Worm (Caenorhabditis elegans) whole organism, L1 larva: Measurements from ENCODE around the gene F08F1.3.

Source experiments
- C04F5.9 ChIP-seq: sonication (generic microtip); optimal IDR thresholded peaks from 2 replicates; lab custom pipeline; 2016; ENCODE audit warnings: missing genetic modification characterization, missing compliant biosample characterization
- C16A3.4 ChIP-seq: fragments of 150-350 bp; optimal IDR thresholded peaks from 2 replicates; lab custom pipeline; 2014; ENCODE audit warnings: missing biosample characterization, missing genetic modification characterization
- alr-1 ChIP-seq: fragments of 200-800 bp; sonication (Bioruptor generic); optimal IDR thresholded peaks from 2 replicates; lab custom pipeline; 2018; ENCODE audit warnings: borderline replicate concordance, mild to moderate bottlenecking, missing genetic modification characterization, missing compliant biosample characterization
- blmp-1 ChIP-seq: fragments of 150-350 bp; optimal IDR thresholded peaks from 2 replicates; lab custom pipeline; 2014; ENCODE audit warnings: missing biosample characterization, missing genetic modification characterization
- ceh-8 ChIP-seq: fragments of 200-800 bp; sonication (Bioruptor generic); optimal IDR thresholded peaks from 2 replicates; lab custom pipeline; 2018; ENCODE audit warnings: mild to moderate bottlenecking, missing genetic modification characterization, moderate library complexity, missing compliant biosample characterization
- ceh-88 ChIP-seq: fragments of 200-800 bp; sonication (Bioruptor generic); IDR thresholded peaks from 2 replicates; pipeline ENCODE4 v1.3.6; 2022; ENCODE audit warnings: missing genetic modification characterization, missing compliant biosample characterization
- ceh-90 ChIP-seq: sonication (generic microtip); optimal IDR thresholded peaks from 2 replicates; lab custom pipeline; 2016; ENCODE audit warnings: missing genetic modification characterization, missing compliant biosample characterization
- dsc-1 ChIP-seq: sonication (generic microtip); optimal IDR thresholded peaks from 2 replicates; lab custom pipeline; 2016; ENCODE audit warnings: mild to moderate bottlenecking, missing genetic modification characterization, missing compliant biosample characterization
- egl-27 ChIP-seq, 2 experiments: fragments of 150-350 bp in 1 of 2; sonication (generic microtip); optimal IDR thresholded peaks; 3 replicates each; lab custom pipeline; 2017 to 2018; ENCODE audit warnings: missing biosample characterization in 2 of 2, missing genetic modification characterization in 2 of 2, missing genetic modification reagents in 2 of 2
- elt-2 ChIP-seq: sonication (generic microtip); optimal IDR thresholded peaks from 2 replicates; lab custom pipeline; 2016; ENCODE audit warnings: missing genetic modification characterization, mild to moderate bottlenecking, inconsistent platforms, missing compliant biosample characterization, missing genetic modification reagents
- elt-3 ChIP-seq, 6 experiments: fragments of 150-350 bp in 1 of 6; sonication (generic microtip); optimal IDR thresholded peaks; 2 replicates each; lab custom pipeline; 2017 to 2018; ENCODE audit warnings: missing biosample characterization in 6 of 6, missing genetic modification characterization in 6 of 6, inconsistent platforms in 1 of 6
- fkh-4 ChIP-seq: sonication (generic microtip); optimal IDR thresholded peaks from 2 replicates; lab custom pipeline; 2016; ENCODE audit warnings: missing compliant biosample characterization, missing genetic modification characterization, borderline replicate concordance
- fkh-8 ChIP-seq: sonication (generic microtip); optimal IDR thresholded peaks from 2 replicates; lab custom pipeline; 2016; ENCODE audit warnings: mild to moderate bottlenecking, missing genetic modification characterization, missing compliant biosample characterization
- hlh-4 ChIP-seq: sonication (generic microtip); optimal IDR thresholded peaks from 2 replicates; lab custom pipeline; 2016; ENCODE audit warnings: mild to moderate bottlenecking, missing genetic modification characterization, missing compliant biosample characterization
- jun-1 ChIP-seq: fragments of 150-350 bp; optimal IDR thresholded peaks from 2 replicates; lab custom pipeline; 2014; ENCODE audit warnings: missing biosample characterization, missing genetic modification reagents, missing genetic modification characterization
- lin-14 ChIP-seq: fragments of 200-800 bp; sonication (Bioruptor generic); optimal IDR thresholded peaks from 2 replicates; lab custom pipeline; 2018; ENCODE audit warnings: mild to moderate bottlenecking, missing genetic modification characterization, moderate library complexity, missing compliant biosample characterization
- nhr-19 ChIP-seq: fragments of 200-800 bp; sonication (Bioruptor generic); conservative IDR thresholded peaks from 2 replicates; pipeline ENCODE4 v1.3.6; 2022; ENCODE audit warnings: missing genetic modification characterization, missing compliant biosample characterization
- nhr-28 ChIP-seq: fragments of 150-350 bp; optimal IDR thresholded peaks from 2 replicates; lab custom pipeline; 2014; ENCODE audit warnings: missing biosample characterization, missing genetic modification characterization
- nhr-47 ChIP-seq: sonication (generic microtip); optimal IDR thresholded peaks from 2 replicates; lab custom pipeline; 2016; ENCODE audit warnings: mild to moderate bottlenecking, missing genetic modification characterization, moderate library complexity, missing compliant biosample characterization
- nhr-71 ChIP-seq: sonication (generic microtip); optimal IDR thresholded peaks from 2 replicates; lab custom pipeline; 2016; ENCODE audit warnings: mild to moderate bottlenecking, missing genetic modification characterization, moderate library complexity, missing compliant biosample characterization
- nhr-85 ChIP-seq: sonication (generic microtip); peaks from one replicate; lab custom pipeline; 2016; ENCODE audit warnings: missing genetic modification characterization, inconsistent platforms, missing compliant biosample characterization
- snu-23 ChIP-seq: sonication (generic microtip); optimal IDR thresholded peaks from 2 replicates; lab custom pipeline; 2016; ENCODE audit warnings: missing genetic modification characterization, missing compliant biosample characterization
- sptf-1 ChIP-seq: fragments of 150-350 bp; optimal IDR thresholded peaks from 2 replicates; lab custom pipeline; 2014; ENCODE audit warnings: missing biosample characterization, missing genetic modification characterization
- swsn-7 ChIP-seq: sonication (generic microtip); optimal IDR thresholded peaks from 2 replicates; lab custom pipeline; 2016; ENCODE audit warnings: missing genetic modification characterization, missing compliant biosample characterization
- tbx-2 ChIP-seq: sonication (generic microtip); optimal IDR thresholded peaks from 2 replicates; lab custom pipeline; 2016; ENCODE audit warnings: missing genetic modification characterization, missing compliant biosample characterization
- tlp-1 ChIP-seq: fragments of 150-350 bp; optimal IDR thresholded peaks from 2 replicates; lab custom pipeline; 2014; ENCODE audit warnings: missing biosample characterization, missing genetic modification characterization
- unc-30 ChIP-seq: sonication (generic microtip); optimal IDR thresholded peaks from 2 replicates; lab custom pipeline; 2017; ENCODE audit warnings: missing biosample characterization, missing genetic modification characterization
- unc-98 ChIP-seq: fragments of 200-800 bp; sonication (Bioruptor generic); IDR thresholded peaks from 2 replicates; pipeline ENCODE4 v1.3.6; 2022; ENCODE audit warnings: missing genetic modification characterization, missing compliant biosample characterization
- xbp-1 ChIP-seq: sonication (generic microtip); optimal IDR thresholded peaks from 2 replicates; lab custom pipeline; 2016; ENCODE audit warnings: missing genetic modification characterization, missing compliant biosample characterization
- zag-1 ChIP-seq: fragments of 150-350 bp; optimal IDR thresholded peaks from 2 replicates; lab custom pipeline; 2014; ENCODE audit warnings: missing biosample characterization, missing genetic modification characterization
- ztf-11 ChIP-seq, 2 experiments: sonication (generic microtip); optimal IDR thresholded peaks; 2 replicates each; lab custom pipeline; 2016 to 2017; ENCODE audit warnings: missing genetic modification characterization in 2 of 2, missing biosample characterization in 1 of 2, missing compliant biosample characterization in 1 of 2

F08F1.3 gene

ce11 chrX:8426160-8426712 is 2.4 kb upstream of the F08F1.3 start:
- TF ChIP-seq snu-23 (GFP tag; lab: Kevin White, UChicago) (peak; percentile 16), tlp-1 (tag; lab: Kevin White, UChicago) (no peak), unc-98 (GFP tag; lab: Robert Waterston, UW) (no peak), zag-1 (tag; lab: Kevin White, UChicago) (no peak), lin-14 (GFP tag; lab: Kevin White, UChicago) (peak; percentile 48), C04F5.9 (tag; lab: Kevin White, UChicago) (no peak), nhr-71 (peak; percentile 7), nhr-85 (peak; percentile 66), blmp-1 (tag; lab: Kevin White, UChicago) (peak; percentile 28)

DNA sequence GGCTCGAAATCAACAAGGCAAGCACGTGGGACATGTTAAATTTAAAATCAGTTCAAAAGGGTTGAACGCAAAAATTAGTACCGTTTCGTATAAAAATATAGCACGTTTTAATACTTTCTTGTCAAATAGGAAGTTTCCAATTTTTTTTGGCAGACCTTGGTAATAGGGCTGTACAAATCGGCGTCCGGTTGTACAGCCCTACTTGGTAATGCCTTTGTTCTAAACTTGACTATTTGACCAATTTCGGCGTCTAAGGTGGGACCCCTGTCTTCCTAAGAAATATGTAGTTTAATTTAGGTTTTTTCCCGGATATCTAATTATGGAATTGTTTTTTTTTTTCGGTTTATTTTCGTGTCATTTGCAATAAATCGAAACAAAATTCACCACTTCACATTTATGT is 865 bp downstream of the F08F1.3 start:
- no peak for TF ChIP-seq dsc-1 (tag; lab: Kevin White, UChicago)
- TF ChIP-seq xbp-1 (tag; lab: Kevin White, UChicago) = no peak
- TF ChIP-seq unc-30 (tag; lab: Kevin White, UChicago) = no peak

DNA sequence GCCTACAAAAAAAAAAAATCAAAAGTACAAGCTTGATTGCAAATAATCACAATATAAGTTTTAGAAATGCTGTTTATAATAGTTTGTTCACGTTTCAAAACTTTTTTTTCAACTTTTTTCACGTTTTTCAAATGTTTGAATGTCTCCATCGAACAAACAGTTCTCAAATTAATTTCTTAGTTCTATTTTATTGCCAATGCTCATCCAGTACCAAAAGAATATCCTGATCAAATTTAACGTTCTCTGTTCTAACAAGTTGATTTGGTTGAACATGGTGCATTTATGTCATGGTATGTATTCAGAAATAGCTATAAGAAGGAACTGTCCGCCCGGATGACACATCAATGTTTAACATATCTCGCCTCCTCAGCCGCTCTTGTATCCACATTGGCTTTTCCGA is 3.7 kb downstream of the F08F1.3 start, which contains the start of gene kin-9:
Gene kin-9 (plus strand): TSS at position 301 of the 400 bp plus-strand sequence.
- TF ChIP-seq xbp-1 (tag; lab: Kevin White, UChicago) (no peak), tbx-2 (tag; lab: Kevin White, UChicago) (no peak), nhr-19 (GFP tag; lab: Robert Waterston, UW) (no peak), swsn-7 (tag; lab: Kevin White, UChicago) (no peak), jun-1 (tag; lab: Kevin White, UChicago) (no peak), alr-1 (no peak), elt-3 (tag; optimal IDR thresholded peaks at IDR 0.05; lab: Kevin White, UChicago) (no peak), fkh-4 (tag; lab: Kevin White, UChicago) (no peak), zag-1 (tag; lab: Kevin White, UChicago) (no peak), ztf-11 (tag; optimal IDR thresholded peaks at IDR 0.05; lab: Kevin White, UChicago) (no peak), C04F5.9 (tag; lab: Kevin White, UChicago) (no peak)

DNA sequence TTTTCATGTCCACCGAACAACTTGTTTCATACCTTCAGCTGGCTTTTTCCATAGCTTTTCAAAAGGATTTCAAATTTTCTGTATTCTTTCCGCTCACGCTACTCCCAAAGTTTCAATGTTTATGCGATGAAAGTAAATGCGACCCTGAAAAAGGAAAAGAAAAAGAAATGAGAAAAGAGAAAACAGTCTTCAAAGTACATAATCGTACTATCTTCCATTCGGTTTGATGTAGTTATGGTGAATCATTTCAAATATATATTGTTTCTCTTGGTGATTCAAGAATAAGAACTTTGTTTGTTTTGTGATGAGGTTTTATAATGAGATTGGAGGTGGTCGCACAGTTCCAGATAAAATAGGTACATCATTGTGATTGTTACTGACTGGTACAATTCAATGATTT is 10.1 kb downstream of the F08F1.3 start:
- TF ChIP-seq egl-27 (tag; optimal IDR thresholded peaks at IDR 0.05; lab: Kevin White, UChicago) = no peak
- TF ChIP-seq blmp-1 (tag; lab: Kevin White, UChicago) = peak; percentile 80
- no peak for TF ChIP-seq snu-23 (GFP tag; lab: Kevin White, UChicago)

DNA sequence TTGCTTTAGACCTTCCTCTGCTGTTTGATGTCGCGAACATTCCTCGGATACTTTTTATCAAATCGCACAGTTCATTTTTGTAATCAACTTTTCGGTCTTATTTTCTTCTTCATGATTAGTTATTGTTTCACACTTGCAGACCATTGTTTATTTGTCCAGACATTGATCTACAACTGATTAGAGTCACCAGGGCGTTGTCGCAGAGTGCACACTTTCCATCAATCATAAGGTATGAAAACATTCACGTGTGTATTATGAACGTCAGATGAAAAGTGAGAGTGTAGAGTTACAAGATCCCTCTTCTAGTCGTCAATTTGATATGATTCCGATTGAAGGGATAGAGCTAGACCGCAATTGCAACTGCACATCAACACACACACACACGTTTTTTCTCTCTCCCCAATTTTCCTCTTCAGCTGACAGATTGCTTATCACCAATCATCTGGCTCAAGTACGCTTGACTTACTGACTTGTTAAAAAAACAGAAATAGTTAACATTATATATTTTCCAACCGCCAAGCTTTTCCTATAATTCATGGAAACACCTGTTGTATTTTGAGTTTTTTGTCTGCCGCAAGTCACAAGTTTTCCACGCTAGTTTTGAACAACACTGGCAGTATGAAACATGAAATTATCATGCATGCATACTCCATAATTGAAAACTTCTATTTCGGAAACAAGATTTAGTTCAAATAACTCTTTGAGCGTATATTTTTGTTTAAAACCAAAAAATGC is 11.5 kb downstream of the F08F1.3 start:
- TF ChIP-seq ceh-88 (GFP tag; lab: Robert Waterston, UW) = no peak
- peak; percentile 58 for TF ChIP-seq elt-2
- TF ChIP-seq ceh-90 (tag; lab: Kevin White, UChicago) = no peak
- TF ChIP-seq fkh-8 (tag; lab: Kevin White, UChicago) = peak; percentile 59
- no peak for TF ChIP-seq C16A3.4 (tag; lab: Kevin White, UChicago)
- peak; percentile 67 for TF ChIP-seq hlh-4 (tag; lab: Kevin White, UChicago)
- no peak for TF ChIP-seq sptf-1 (tag; lab: Kevin White, UChicago)
- TF ChIP-seq tbx-2 (tag; lab: Kevin White, UChicago) = no peak
- peak; percentile 44 for TF ChIP-seq lin-14 (GFP tag; lab: Kevin White, UChicago)
- peak; percentile 43 for TF ChIP-seq nhr-47 (tag; lab: Kevin White, UChicago)
- TF ChIP-seq nhr-71 = peak; percentile 55

DNA sequence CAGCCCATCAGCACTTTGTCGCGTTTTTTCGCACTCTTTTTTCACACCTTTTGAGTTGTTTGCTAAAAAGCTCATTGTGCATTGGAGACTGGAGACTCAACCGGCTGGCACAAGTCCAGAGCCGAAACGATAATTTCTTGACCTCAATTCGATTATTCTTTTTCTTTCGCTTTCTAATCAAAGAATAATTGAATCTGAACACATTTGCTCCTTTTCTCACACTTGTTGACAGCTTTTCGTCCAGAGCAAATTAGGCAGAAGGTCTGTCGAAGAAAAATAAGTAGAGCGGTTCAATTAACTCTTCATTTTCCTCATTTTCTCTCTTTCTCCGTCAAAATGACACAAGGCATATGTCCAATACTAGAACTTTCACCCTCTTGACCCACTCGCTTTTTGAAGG is 16.3 kb downstream of the F08F1.3 start:
- TF ChIP-seq ceh-8 (GFP tag; lab: Kevin White, UChicago) (peak; percentile 8), nhr-28 (tag; lab: Kevin White, UChicago) (no peak), blmp-1 (tag; lab: Kevin White, UChicago) (peak; percentile 52)
